Worm (Caenorhabditis elegans) whole organism, L3 larva: Measurements from ENCODE around the gene arrd-8.

Experiments
- nhr-76 ChIP-seq: fragments of 150-350 bp; sonication (generic microtip); optimal IDR thresholded peaks from 5 replicates; lab custom pipeline; 2014; ENCODE audit warnings: missing biosample characterization, missing genetic modification characterization
- pqm-1 ChIP-seq: fragments of 150-350 bp; optimal IDR thresholded peaks from 2 replicates; lab custom pipeline; 2017; ENCODE audit warnings: missing biosample characterization, missing genetic modification characterization, inconsistent platforms
- unc-62 ChIP-seq: fragments of 150-350 bp; sonication (generic microtip); optimal IDR thresholded peaks from 4 replicates; lab custom pipeline; 2014; ENCODE audit warnings: missing biosample characterization, missing genetic modification reagents, missing genetic modification characterization
- ztf-11 ChIP-seq: fragments of 150-350 bp; optimal IDR thresholded peaks from 2 replicates; lab custom pipeline; 2014; ENCODE audit warnings: missing biosample characterization, missing genetic modification characterization
- ztf-4 ChIP-seq: fragments of 150-350 bp; optimal IDR thresholded peaks from 2 replicates; lab custom pipeline; 2014; ENCODE audit warnings: missing biosample characterization, missing genetic modification characterization

DNA sequence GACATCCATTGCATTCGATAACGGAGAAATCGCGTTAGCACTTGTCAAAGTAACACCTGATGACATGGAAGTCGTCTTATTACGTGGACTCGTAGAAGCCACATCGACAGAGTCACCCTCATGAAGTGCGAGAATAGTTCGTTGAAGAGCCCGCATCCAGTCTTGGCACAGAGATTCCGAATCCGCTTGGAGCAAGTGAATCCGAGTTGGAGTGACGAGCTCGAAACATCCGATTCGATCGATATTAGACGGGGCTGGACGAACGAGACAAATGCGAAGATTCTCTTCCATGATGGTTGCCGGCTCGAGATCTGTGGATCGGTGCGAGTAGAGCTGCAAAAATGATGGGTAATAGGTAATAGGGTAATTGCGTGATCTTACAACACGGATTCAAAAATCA is 12.4 kb downstream of the arrd-8 start:
- no peak for TF ChIP-seq nhr-76 (tag; lab: Kevin White, UChicago)
- TF ChIP-seq unc-62 (GFP tag; lab: Kevin White, UChicago): no peak
- TF ChIP-seq pqm-1 (tag; lab: Kevin White, UChicago): no peak
- no peak for TF ChIP-seq ztf-11 (tag; lab: Kevin White, UChicago)
- TF ChIP-seq ztf-4 (tag; lab: Kevin White, UChicago): no peak
